Worm (Caenorhabditis elegans): ENCODE results near the gene F46G10.1.

The F46G10.1 gene

DNA sequence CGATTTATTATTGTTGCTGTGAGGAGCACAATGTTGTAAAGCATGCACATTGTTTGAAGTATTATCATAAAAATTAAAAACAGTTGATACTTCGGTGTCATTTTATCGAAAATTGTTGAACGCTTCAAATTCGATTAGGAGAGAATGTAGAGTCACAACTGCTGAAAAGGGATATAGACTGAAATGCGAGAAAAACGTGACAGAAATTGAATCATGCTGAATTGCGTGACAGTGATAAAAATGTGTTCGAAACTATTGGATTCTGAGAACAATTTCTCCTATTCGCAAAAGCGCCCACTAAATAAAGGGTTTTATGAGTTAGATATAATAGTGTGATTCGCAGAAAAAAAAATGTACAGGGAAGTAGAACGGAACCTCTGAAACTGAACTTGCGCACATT is 2.8 kb downstream of the F46G10.1 start, which contains the start of gene srxa-8:
srxa-8 (minus strand) TSS at position 101 of the 400 bp plus-strand sequence.
- TF ChIP-seq ces-1 (GFP tag; optimal IDR thresholded peaks at IDR 0.05) (no peak), mef-2 (tag; optimal IDR thresholded peaks at IDR 0.05) (no peak)

DNA sequence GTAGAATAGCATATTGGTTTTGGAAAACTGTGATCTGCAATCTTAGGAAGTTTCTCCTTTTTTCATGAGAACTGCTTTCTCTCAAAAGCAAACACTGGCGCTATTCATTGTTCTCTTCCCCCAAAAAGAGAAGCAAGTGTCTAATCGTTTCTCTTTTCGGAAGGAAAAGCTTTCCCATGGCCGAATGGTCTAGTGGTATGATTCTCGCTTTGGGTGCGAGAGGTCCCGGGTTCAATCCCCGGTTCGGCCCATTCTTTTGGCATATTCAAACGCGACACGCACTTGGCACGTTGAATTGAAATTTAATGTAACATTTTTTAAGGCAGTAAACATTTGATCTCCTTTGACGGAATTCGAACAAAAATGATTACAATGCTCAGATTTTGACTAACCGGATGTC is 3.7 kb downstream of the F46G10.1 start:
- TF ChIP-seq nhr-76 (tag; optimal IDR thresholded peaks at IDR 0.05) (no peak), C04F5.9 (tag; optimal IDR thresholded peaks at IDR 0.05) (no peak), egl-27 (tag; optimal IDR thresholded peaks at IDR 0.05) (no peak), pqm-1 (tag; optimal IDR thresholded peaks at IDR 0.05) (no peak)

DNA sequence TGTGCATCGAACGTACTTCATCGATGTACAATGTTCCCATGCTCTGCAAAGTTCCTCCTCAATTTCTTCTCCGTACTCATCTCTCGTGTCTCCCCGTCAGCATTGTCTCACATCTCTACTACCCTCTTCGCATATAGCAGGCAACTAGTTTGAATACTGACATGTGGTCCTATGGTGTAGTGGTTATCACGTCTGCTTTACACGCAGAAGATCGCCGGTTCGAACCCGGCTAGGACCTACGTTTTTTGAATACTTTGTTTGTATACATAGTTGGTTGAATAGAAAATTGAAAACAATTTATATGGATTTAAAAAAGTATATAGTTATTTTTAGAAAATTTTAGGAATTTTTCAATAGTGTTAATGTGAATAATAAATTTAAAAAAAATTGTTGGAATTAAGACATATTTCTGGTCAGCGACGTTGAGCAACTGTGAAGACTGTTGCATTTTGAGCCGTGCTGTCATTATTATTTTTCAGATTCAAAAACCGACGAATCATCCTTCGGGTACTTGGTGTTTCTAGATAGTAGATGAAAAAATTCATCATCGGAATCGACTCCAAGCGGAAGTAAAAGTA is 4.6 kb downstream of the F46G10.1 start:
- TF ChIP-seq pag-3 (tag; optimal IDR thresholded peaks at IDR 0.05; ENCODE audit: borderline replicate concordance, insufficient read depth) (no peak), sup-37 (GFP tag; optimal IDR thresholded peaks at IDR 0.05) (peak; percentile 7), ceh-90 (tag; optimal IDR thresholded peaks at IDR 0.05) (no peak), ama-1 (optimal IDR thresholded peaks at IDR 0.05) (no peak), jun-1 (tag; optimal IDR thresholded peaks at IDR 0.05) (peak; percentile 73), ztf-11 (tag; optimal IDR thresholded peaks at IDR 0.05) (peak in 1 of 2 experiments; percentile 63), mdl-1 (tag; optimal IDR thresholded peaks at IDR 0.05) (peak in 1 of 2 experiments; percentile 88), ets-5 (GFP tag; IDR thresholded peaks at IDR 0.05) (no peak), tbx-2 (tag; optimal IDR thresholded peaks at IDR 0.05) (peak; percentile 72), unc-130 (tag; optimal IDR thresholded peaks at IDR 0.05) (peak; percentile 78), aha-1 (tag; optimal IDR thresholded peaks at IDR 0.05) (no peak), elt-3 (tag; optimal IDR thresholded peaks at IDR 0.05) (peak in 2 of 6 experiments; percentile 60 to 88), skn-1 (tag; optimal IDR thresholded peaks at IDR 0.05) (peak; percentile 78), isw-1 (GFP tag; IDR thresholded peaks at IDR 0.05) (peak; percentile 25; the same call in 1 of the 2 replicates), sox-4 (tag; optimal IDR thresholded peaks at IDR 0.05) (peak; percentile 60), irx-1 (tag; optimal IDR thresholded peaks at IDR 0.05) (peak; percentile 52), unc-98 (GFP tag; IDR thresholded peaks at IDR 0.05) (no peak), lin-13 (GFP tag; optimal IDR thresholded peaks at IDR 0.05) (peak; percentile 66), fos-1 (tag; optimal IDR thresholded peaks at IDR 0.05) (peak; percentile 71), ceh-63 (GFP tag; optimal IDR thresholded peaks at IDR 0.05) (no peak), rnt-1 (tag; optimal IDR thresholded peaks at IDR 0.05) (peak; percentile 83), pax-3 (tag; optimal IDR thresholded peaks at IDR 0.05) (peak; percentile 41), aly-2 (tag; optimal IDR thresholded peaks at IDR 0.05) (peak; percentile 50), dsc-1 (tag; optimal IDR thresholded peaks at IDR 0.05) (peak; percentile 84), sptf-1 (tag; optimal IDR thresholded peaks at IDR 0.05) (no peak), ztf-4 (tag; optimal IDR thresholded peaks at IDR 0.05) (peak; percentile 60), fkh-10 (GFP tag; optimal IDR thresholded peaks at IDR 0.05) (peak; percentile 51), mep-1 (tag; optimal IDR thresholded peaks at IDR 0.05) (peak; percentile 91), hpl-2 (GFP tag; optimal IDR thresholded peaks at IDR 0.05) (peak; percentile 45), efl-3 (GFP tag; optimal IDR thresholded peaks at IDR 0.05) (no peak), ceh-8 (GFP tag; optimal IDR thresholded peaks at IDR 0.05) (peak; percentile 76), lin-35 (GFP tag; optimal IDR thresholded peaks at IDR 0.05) (peak; percentile 43 to 74), unc-62 (GFP tag; optimal IDR thresholded peaks at IDR 0.05) (no peak), C34B4.2 (tag; optimal IDR thresholded peaks at IDR 0.05) (no peak), hlh-17 (GFP tag; optimal IDR thresholded peaks at IDR 0.05; ENCODE audit: borderline replicate concordance) (no peak), nhr-71 (tag; optimal IDR thresholded peaks at IDR 0.05) (peak; percentile 86), nhr-77 (tag; optimal IDR thresholded peaks at IDR 0.05) (peak; percentile 53), unc-30 (tag; optimal IDR thresholded peaks at IDR 0.05) (no peak), dpl-1 (GFP tag; optimal IDR thresholded peaks at IDR 0.05) (peak in 2 of 3 experiments; percentile 40 to 43), lsy-2 (tag; optimal IDR thresholded peaks at IDR 0.05) (peak; percentile 65 to 79), lin-14 (GFP tag; optimal IDR thresholded peaks at IDR 0.05) (peak; percentile 88), C16A3.4 (tag; optimal IDR thresholded peaks at IDR 0.05) (peak; percentile 93), vab-15 (tag; optimal IDR thresholded peaks at IDR 0.05) (peak; percentile 11)
